Worm (Caenorhabditis elegans): ENCODE data around the gene glc-1.

DNA sequence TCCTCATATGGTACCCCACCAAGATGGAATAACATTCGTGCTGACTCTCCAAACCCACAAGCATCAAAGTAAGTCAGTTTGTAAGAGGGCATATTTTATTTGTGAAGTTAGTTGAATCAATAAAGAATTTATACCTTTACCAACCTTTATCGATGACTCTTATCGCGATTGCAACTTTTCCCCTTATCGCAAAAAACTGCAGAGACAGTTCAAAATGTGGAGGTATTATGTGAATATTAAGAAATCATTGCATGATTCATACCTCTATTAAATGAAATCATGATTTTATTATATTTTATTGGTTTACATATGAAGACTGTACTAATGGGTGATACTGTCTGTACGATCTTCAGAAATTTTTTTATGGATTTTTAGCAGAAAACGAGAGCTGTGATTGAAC, 12.7 kb downstream of the glc-1 start, which contains the start of gene gst-22:
- no peak for TF ChIP-seq fkh-10 (GFP tag; optimal IDR thresholded peaks at IDR 0.05)
- no peak for TF ChIP-seq tbx-2 (tag; optimal IDR thresholded peaks at IDR 0.05)
- TF ChIP-seq unc-3 (GFP tag; conservative IDR thresholded peaks at IDR 0.05) = no peak
- no peak for TF ChIP-seq unc-3 (tag; optimal IDR thresholded peaks at IDR 0.05)
- TF ChIP-seq pha-4 (tag; optimal IDR thresholded peaks at IDR 0.05) = no peak

All from whole organism, late embryonic.